Worm (Caenorhabditis elegans) whole organism, L1 larva: ENCODE data around the gene pole-2.

Experiments used
- aly-2 ChIP-seq: fragments of 150-350 bp; optimal IDR thresholded peaks from 2 replicates; lab custom pipeline; 2014; ENCODE audit warnings: missing biosample characterization, missing genetic modification characterization
- dpl-1 ChIP-seq, 3 experiments: fragments of 150-350 bp in 2 of 3; sonication (generic microtip) in 1 of 3; optimal IDR thresholded peaks; 2 replicates each; lab custom pipeline; 2014 to 2017; ENCODE audit warnings: missing biosample characterization in 3 of 3, missing genetic modification characterization in 3 of 3, missing genetic modification reagents in 3 of 3
- elt-3 ChIP-seq, 6 experiments: fragments of 150-350 bp in 1 of 6; sonication (generic microtip); optimal IDR thresholded peaks; 2 replicates each; lab custom pipeline; 2017 to 2018; ENCODE audit warnings: missing biosample characterization in 6 of 6, missing genetic modification characterization in 6 of 6, inconsistent platforms in 1 of 6
- irx-1 ChIP-seq: sonication (generic microtip); optimal IDR thresholded peaks from 2 replicates; lab custom pipeline; 2016; ENCODE audit warnings: missing genetic modification characterization, missing compliant biosample characterization
- jun-1 ChIP-seq: fragments of 150-350 bp; optimal IDR thresholded peaks from 2 replicates; lab custom pipeline; 2014; ENCODE audit warnings: missing biosample characterization, missing genetic modification reagents, missing genetic modification characterization
- lin-14 ChIP-seq: fragments of 200-800 bp; sonication (Bioruptor generic); optimal IDR thresholded peaks from 2 replicates; lab custom pipeline; 2018; ENCODE audit warnings: mild to moderate bottlenecking, missing genetic modification characterization, moderate library complexity, missing compliant biosample characterization
- lin-15B ChIP-seq: fragments of 150-350 bp; sonication (generic microtip); optimal IDR thresholded peaks from 3 replicates; lab custom pipeline; 2014; ENCODE audit warnings: missing biosample characterization, missing genetic modification characterization
- nhr-11 ChIP-seq: fragments of 150-350 bp; optimal IDR thresholded peaks from 2 replicates; lab custom pipeline; 2014; ENCODE audit warnings: missing biosample characterization, missing genetic modification characterization
- nhr-12 ChIP-seq: sonication (generic microtip); optimal IDR thresholded peaks from 2 replicates; lab custom pipeline; 2017; ENCODE audit warnings: missing biosample characterization, missing genetic modification characterization
- nhr-76 ChIP-seq: sonication (generic microtip); optimal IDR thresholded peaks from 2 replicates; lab custom pipeline; 2017; ENCODE audit warnings: missing biosample characterization, missing genetic modification characterization
- pag-3 ChIP-seq: sonication (generic microtip); optimal IDR thresholded peaks from 2 replicates; lab custom pipeline; 2017; ENCODE audit warnings: missing genetic modification characterization, mild to moderate bottlenecking, missing compliant biosample characterization, antibody characterized with exemption, borderline replicate concordance; ENCODE audit not compliant: insufficient read depth
- snpc-4 ChIP-seq: fragments of 150-350 bp; optimal IDR thresholded peaks from 2 replicates; lab custom pipeline; 2014; ENCODE audit warnings: missing biosample characterization, missing genetic modification characterization
- tbx-2 ChIP-seq: sonication (generic microtip); optimal IDR thresholded peaks from 2 replicates; lab custom pipeline; 2016; ENCODE audit warnings: missing genetic modification characterization, missing compliant biosample characterization
- unc-130 ChIP-seq: fragments of 150-350 bp; optimal IDR thresholded peaks from 2 replicates; lab custom pipeline; 2017; ENCODE audit warnings: missing biosample characterization, missing genetic modification characterization, inconsistent platforms

DNA sequence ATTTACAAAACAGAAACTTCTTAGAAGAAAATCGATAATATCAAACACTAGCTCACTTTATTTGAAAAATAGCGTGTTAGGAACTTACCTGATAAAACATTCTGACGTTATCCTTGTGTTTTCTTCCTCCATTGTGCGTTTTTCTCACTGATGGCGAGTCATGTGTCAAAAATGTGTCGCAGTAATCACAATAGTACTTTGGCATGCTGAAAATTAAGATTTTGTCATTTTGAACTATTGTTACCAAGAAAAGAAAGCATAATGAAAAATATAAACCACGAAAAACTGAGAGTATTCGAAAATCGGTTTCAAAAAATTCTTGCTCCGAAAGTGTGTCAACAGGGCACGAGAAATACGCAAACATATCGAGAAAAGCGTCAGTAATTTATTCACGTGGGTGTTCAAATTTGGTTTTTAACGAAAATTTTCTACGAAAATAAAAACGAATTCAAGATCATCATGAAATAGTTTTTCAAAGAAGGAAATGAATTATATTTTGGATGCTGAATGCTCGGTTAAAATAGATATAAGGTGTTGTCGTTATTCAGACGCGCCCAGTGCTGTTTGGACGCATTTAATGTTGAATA lies 1.3 kb upstream of the pole-2 start, which contains the start of gene snrp-3:
- TF ChIP-seq nhr-12 (tag; lab: Kevin White, UChicago) (no peak), elt-3 (tag; optimal IDR thresholded peaks at IDR 0.05; lab: Kevin White, UChicago) (peak in 2 of 6 experiments; percentile 61 to 76), jun-1 (peak; percentile 61), irx-1 (tag; lab: Kevin White, UChicago) (peak; percentile 83), lin-14 (GFP tag; lab: Kevin White, UChicago) (peak; percentile 83), tbx-2 (peak; percentile 86), nhr-11 (tag; lab: Kevin White, UChicago) (peak; percentile 80), aly-2 (tag; lab: Kevin White, UChicago) (peak; percentile 86), snpc-4 (tag; lab: Kevin White, UChicago) (peak; percentile 67), dpl-1 (GFP tag; optimal IDR thresholded peaks at IDR 0.05; lab: Kevin White, UChicago) (peak; percentile 95 to 98 (median 97)), unc-130 (peak; percentile 23), pag-3 (no peak), lin-15B (tag; lab: Kevin White, UChicago) (peak; percentile 77), nhr-76 (no peak)
